Worm (Caenorhabditis elegans) whole organism, L1 larva: ENCODE measurements around the gene bus-2.
A peak's percentile ranks its signal among the peaks of the same experiment; 100 is the strongest.

ENCODE experiments used
- C04F5.9 ChIP-seq: sonication (generic microtip); optimal IDR thresholded peaks from 2 replicates; lab custom pipeline; 2016; ENCODE audit warnings: missing genetic modification characterization, missing compliant biosample characterization
- C34B4.2 ChIP-seq: sonication (generic microtip); optimal IDR thresholded peaks from 2 replicates; lab custom pipeline; 2017; ENCODE audit warnings: mild to moderate bottlenecking, missing genetic modification characterization, missing compliant biosample characterization
- F16B12.6 ChIP-seq: fragments of 150-350 bp; optimal IDR thresholded peaks from 2 replicates; lab custom pipeline; 2014; ENCODE audit warnings: missing biosample characterization, missing genetic modification characterization
- Y116A8C.19 ChIP-seq: sonication (generic microtip); optimal IDR thresholded peaks from 2 replicates; lab custom pipeline; 2016; ENCODE audit warnings: missing compliant biosample characterization, missing genetic modification characterization, borderline replicate concordance
- aha-1 ChIP-seq: fragments of 150-350 bp; optimal IDR thresholded peaks from 2 replicates; lab custom pipeline; 2014; ENCODE audit warnings: missing biosample characterization, missing genetic modification characterization
- ama-1 ChIP-seq: fragments of 150-350 bp; optimal IDR thresholded peaks from 2 replicates; lab custom pipeline; 2014
- ceh-63 ChIP-seq: fragments of 200-800 bp; sonication (Bioruptor generic); optimal IDR thresholded peaks from 2 replicates; lab custom pipeline; 2018; ENCODE audit warnings: mild to moderate bottlenecking, missing genetic modification characterization, missing compliant biosample characterization
- ceh-8 ChIP-seq: fragments of 200-800 bp; sonication (Bioruptor generic); optimal IDR thresholded peaks from 2 replicates; lab custom pipeline; 2018; ENCODE audit warnings: mild to moderate bottlenecking, missing genetic modification characterization, moderate library complexity, missing compliant biosample characterization
- ceh-82 ChIP-seq, 3 experiments: fragments of 150-350 bp in 1 of 3; sonication (generic microtip) in 2 of 3; optimal IDR thresholded peaks; 2 replicates each; lab custom pipeline; 2014 to 2017; ENCODE audit warnings: missing biosample characterization in 3 of 3, missing genetic modification characterization in 3 of 3
- ceh-90 ChIP-seq: sonication (generic microtip); optimal IDR thresholded peaks from 2 replicates; lab custom pipeline; 2016; ENCODE audit warnings: missing genetic modification characterization, missing compliant biosample characterization
- ces-1 ChIP-seq: fragments of 150-350 bp; optimal IDR thresholded peaks from 2 replicates; lab custom pipeline; 2014; ENCODE audit warnings: missing biosample characterization, missing genetic modification reagents, missing genetic modification characterization
- dsc-1 ChIP-seq: sonication (generic microtip); optimal IDR thresholded peaks from 2 replicates; lab custom pipeline; 2016; ENCODE audit warnings: mild to moderate bottlenecking, missing genetic modification characterization, missing compliant biosample characterization
- efl-1 ChIP-seq, 4 experiments: fragments of 150-350 bp; optimal IDR thresholded peaks in 3 of 4; peaks in 1 of 4; 1 replicate in 1 of 4; 2 replicates in 3 of 4; lab custom pipeline; 2014; ENCODE audit warnings: missing biosample characterization in 2 of 4, missing genetic modification characterization in 2 of 4, missing genetic modification reagents in 2 of 4
- egl-27 ChIP-seq, 2 experiments: fragments of 150-350 bp in 1 of 2; sonication (generic microtip); optimal IDR thresholded peaks; 3 replicates each; lab custom pipeline; 2017 to 2018; ENCODE audit warnings: missing biosample characterization in 2 of 2, missing genetic modification characterization in 2 of 2, missing genetic modification reagents in 2 of 2
- elt-2 ChIP-seq: sonication (generic microtip); optimal IDR thresholded peaks from 2 replicates; lab custom pipeline; 2016; ENCODE audit warnings: missing genetic modification characterization, mild to moderate bottlenecking, inconsistent platforms, missing compliant biosample characterization, missing genetic modification reagents
- elt-3 ChIP-seq, 6 experiments: fragments of 150-350 bp in 1 of 6; sonication (generic microtip); optimal IDR thresholded peaks; 2 replicates each; lab custom pipeline; 2017 to 2018; ENCODE audit warnings: missing biosample characterization in 6 of 6, missing genetic modification characterization in 6 of 6, inconsistent platforms in 1 of 6
- fkh-10 ChIP-seq: sonication (generic microtip); optimal IDR thresholded peaks from 2 replicates; lab custom pipeline; 2017; ENCODE audit warnings: missing biosample characterization, missing genetic modification reagents, missing genetic modification characterization
- hlh-17 ChIP-seq: fragments of 200-800 bp; sonication (Bioruptor generic); optimal IDR thresholded peaks from 2 replicates; lab custom pipeline; 2018; ENCODE audit warnings: missing genetic modification characterization, mild to moderate bottlenecking, missing compliant biosample characterization, moderate library complexity, borderline replicate concordance
- hpl-2 ChIP-seq: fragments of 150-350 bp; optimal IDR thresholded peaks from 2 replicates; lab custom pipeline; 2014; ENCODE audit warnings: missing biosample characterization, missing genetic modification reagents, missing genetic modification characterization
- isw-1 ChIP-seq: fragments of 200-800 bp; sonication (Bioruptor generic); IDR thresholded peaks from 2 replicates; pipeline ENCODE4 v1.3.6; 2022; ENCODE audit warnings: missing genetic modification characterization, missing compliant biosample characterization
- lin-14 ChIP-seq: fragments of 200-800 bp; sonication (Bioruptor generic); optimal IDR thresholded peaks from 2 replicates; lab custom pipeline; 2018; ENCODE audit warnings: mild to moderate bottlenecking, missing genetic modification characterization, moderate library complexity, missing compliant biosample characterization
- lin-39 ChIP-seq: fragments of 150-350 bp; optimal IDR thresholded peaks from 2 replicates; lab custom pipeline; 2014; ENCODE audit warnings: missing biosample characterization, missing genetic modification reagents, missing genetic modification characterization
- lsy-2 ChIP-seq, 2 experiments: fragments of 150-350 bp; optimal IDR thresholded peaks; 2 replicates each; lab custom pipeline; 2014; ENCODE audit warnings: missing biosample characterization in 2 of 2, missing genetic modification characterization in 2 of 2
- mab-9 ChIP-seq: fragments of 200-800 bp; sonication (Bioruptor generic); IDR thresholded peaks from 2 replicates; pipeline ENCODE4 v1.3.6; 2022; ENCODE audit warnings: missing genetic modification reagents, missing genetic modification characterization, missing compliant biosample characterization
- mdl-1 ChIP-seq, 2 experiments: fragments of 150-350 bp; optimal IDR thresholded peaks; 2 replicates each; lab custom pipeline; 2014 to 2017; ENCODE audit warnings: missing biosample characterization in 2 of 2, missing genetic modification characterization in 2 of 2, inconsistent platforms in 1 of 2
- mef-2 ChIP-seq: fragments of 150-350 bp; optimal IDR thresholded peaks from 2 replicates; lab custom pipeline; 2014; ENCODE audit warnings: missing biosample characterization, missing genetic modification characterization
- nhr-12 ChIP-seq: sonication (generic microtip); optimal IDR thresholded peaks from 2 replicates; lab custom pipeline; 2017; ENCODE audit warnings: missing biosample characterization, missing genetic modification characterization
- nhr-20 ChIP-seq: sonication (generic microtip); optimal IDR thresholded peaks from 2 replicates; lab custom pipeline; 2016; ENCODE audit warnings: mild to moderate bottlenecking, missing genetic modification characterization, missing compliant biosample characterization
- nhr-237 ChIP-seq: fragments of 150-350 bp; optimal IDR thresholded peaks from 2 replicates; lab custom pipeline; 2014; ENCODE audit warnings: missing biosample characterization, missing genetic modification characterization
- nhr-47 ChIP-seq: sonication (generic microtip); optimal IDR thresholded peaks from 2 replicates; lab custom pipeline; 2016; ENCODE audit warnings: mild to moderate bottlenecking, missing genetic modification characterization, moderate library complexity, missing compliant biosample characterization
- nhr-71 ChIP-seq: sonication (generic microtip); optimal IDR thresholded peaks from 2 replicates; lab custom pipeline; 2016; ENCODE audit warnings: mild to moderate bottlenecking, missing genetic modification characterization, moderate library complexity, missing compliant biosample characterization
- nhr-85 ChIP-seq: sonication (generic microtip); peaks from one replicate; lab custom pipeline; 2016; ENCODE audit warnings: missing genetic modification characterization, inconsistent platforms, missing compliant biosample characterization
- pag-3 ChIP-seq: sonication (generic microtip); optimal IDR thresholded peaks from 2 replicates; lab custom pipeline; 2017; ENCODE audit warnings: missing genetic modification characterization, mild to moderate bottlenecking, missing compliant biosample characterization, antibody characterized with exemption, borderline replicate concordance; ENCODE audit not compliant: insufficient read depth
- pax-3 ChIP-seq: fragments of 200-800 bp; sonication (Bioruptor generic); optimal IDR thresholded peaks from 2 replicates; lab custom pipeline; 2018; ENCODE audit warnings: mild to moderate bottlenecking, missing genetic modification characterization, moderate library complexity, missing compliant biosample characterization
- pqm-1 ChIP-seq: sonication (generic microtip); optimal IDR thresholded peaks from 3 replicates; lab custom pipeline; 2017; ENCODE audit warnings: missing biosample characterization, missing genetic modification characterization
- rnt-1 ChIP-seq: sonication (generic microtip); optimal IDR thresholded peaks from 2 replicates; lab custom pipeline; 2016; ENCODE audit warnings: mild to moderate bottlenecking, missing genetic modification characterization, moderate library complexity, missing compliant biosample characterization
- snpc-4 ChIP-seq: fragments of 150-350 bp; optimal IDR thresholded peaks from 2 replicates; lab custom pipeline; 2014; ENCODE audit warnings: missing biosample characterization, missing genetic modification characterization
- sptf-1 ChIP-seq: fragments of 150-350 bp; optimal IDR thresholded peaks from 2 replicates; lab custom pipeline; 2014; ENCODE audit warnings: missing biosample characterization, missing genetic modification characterization
- sup-37 ChIP-seq: fragments of 200-800 bp; sonication (Bioruptor generic); optimal IDR thresholded peaks from 2 replicates; lab custom pipeline; 2018; ENCODE audit warnings: mild to moderate bottlenecking, missing genetic modification characterization, missing compliant biosample characterization
- swsn-7 ChIP-seq: sonication (generic microtip); optimal IDR thresholded peaks from 2 replicates; lab custom pipeline; 2016; ENCODE audit warnings: missing genetic modification characterization, missing compliant biosample characterization
- unc-130 ChIP-seq: fragments of 150-350 bp; optimal IDR thresholded peaks from 2 replicates; lab custom pipeline; 2017; ENCODE audit warnings: missing biosample characterization, missing genetic modification characterization, inconsistent platforms
- unc-62 ChIP-seq: fragments of 150-350 bp; optimal IDR thresholded peaks from 2 replicates; lab custom pipeline; 2014; ENCODE audit warnings: missing biosample characterization, missing genetic modification reagents, missing genetic modification characterization
- unc-86 ChIP-seq: sonication (generic microtip); optimal IDR thresholded peaks from 2 replicates; lab custom pipeline; 2016; ENCODE audit warnings: missing genetic modification characterization, missing compliant biosample characterization
- vab-15 ChIP-seq: sonication (generic microtip); optimal IDR thresholded peaks from 2 replicates; lab custom pipeline; 2017; ENCODE audit warnings: missing genotype, mild to moderate bottlenecking, missing genetic modification characterization, missing compliant biosample characterization

Gene bus-2

DNA sequence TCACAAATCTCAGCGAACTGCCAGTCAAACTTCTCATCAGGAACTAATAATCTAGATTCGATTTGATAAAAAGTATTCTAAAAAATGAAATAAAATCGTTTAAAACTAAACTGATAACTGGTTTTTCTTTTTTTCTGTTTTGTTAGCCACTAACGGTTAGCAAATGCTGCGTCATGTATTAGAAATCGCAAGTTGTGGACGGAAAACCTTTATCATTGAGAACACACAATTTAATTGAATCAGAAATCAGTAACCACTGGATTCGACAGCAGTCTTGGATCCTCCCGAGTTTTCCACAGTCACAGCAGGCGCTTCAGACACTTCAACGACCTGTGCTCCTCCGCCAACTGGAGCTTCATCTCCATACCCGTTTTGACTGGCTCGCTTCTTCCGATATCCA, 23.3 kb downstream of the bus-2 start (continued):
- no peak for TF ChIP-seq sup-37 (GFP tag; lab: Kevin White, UChicago)
- peak in 1 of 6 experiments; percentile 18 for TF ChIP-seq elt-3 (tag; optimal IDR thresholded peaks at IDR 0.05; lab: Kevin White, UChicago)

ce11 chrIV:1724283-1724682, 24.6 kb downstream of the bus-2 start, which contains the start of gene epic-3:
TSS of gene epic-3 (minus strand) at chrIV:1724383.
- TF ChIP-seq F16B12.6 (tag; lab: Kevin White, UChicago) (no peak), efl-1 (optimal IDR thresholded peaks at IDR 0.05; lab: Kevin White, UChicago) (no peak), efl-1 (GFP tag; optimal IDR thresholded peaks at IDR 0.05 in 1 of 2; lab: Kevin White, UChicago) (peak in 1 of 2 experiments; percentile 85)

DNA sequence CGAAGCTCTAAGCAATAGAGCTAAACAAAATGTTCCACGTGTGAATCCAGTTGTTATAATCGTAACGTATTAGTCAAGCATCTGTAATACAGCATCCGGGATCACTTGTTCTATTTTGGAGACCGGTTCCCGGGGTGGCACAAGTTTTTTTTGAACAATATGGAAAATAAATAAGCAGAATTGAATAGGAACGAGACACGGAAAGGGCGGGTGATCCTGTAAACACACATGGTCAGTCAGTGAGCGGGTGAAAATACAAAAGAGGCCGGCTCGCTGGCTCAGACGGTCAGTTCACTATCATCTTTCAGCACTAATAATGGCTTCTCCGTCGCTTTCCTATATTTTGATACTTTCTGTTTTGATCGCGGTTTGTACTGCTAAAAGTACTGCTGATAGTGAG, 26.2 kb downstream of the bus-2 start, which contains the start of gene K08D12.8:
TSS of gene K08D12.8 (plus strand) at position 301 of the 400 bp plus-strand sequence.
- TF ChIP-seq nhr-47 (tag; lab: Kevin White, UChicago) (no peak), ceh-63 (GFP tag; lab: Kevin White, UChicago) (no peak), dsc-1 (no peak), unc-130 (tag; lab: Kevin White, UChicago) (no peak), mef-2 (tag; lab: Kevin White, UChicago) (no peak), lin-39 (tag; lab: Kevin White, UChicago) (no peak), nhr-20 (tag; lab: Kevin White, UChicago) (no peak), pax-3 (tag; lab: Kevin White, UChicago) (no peak), ceh-8 (GFP tag; lab: Kevin White, UChicago) (no peak), sptf-1 (tag; lab: Kevin White, UChicago) (no peak), vab-15 (tag; lab: Kevin White, UChicago) (no peak), unc-86 (tag; lab: Kevin White, UChicago) (no peak), hpl-2 (GFP tag; lab: Kevin White, UChicago) (no peak), ceh-82 (tag; optimal IDR thresholded peaks at IDR 0.05; lab: Kevin White, UChicago) (no peak), nhr-85 (tag; lab: Kevin White, UChicago) (no peak), elt-2 (tag; lab: Kevin White, UChicago) (no peak), swsn-7 (no peak), ama-1 (no peak)

ce11 chrIV:1727538-1728072, 27.9 kb downstream of the bus-2 start:
- TF ChIP-seq isw-1 (GFP tag; lab: Robert Waterston, UW): no peak
- TF ChIP-seq ama-1: no peak
- no peak for TF ChIP-seq aha-1 (tag; lab: Kevin White, UChicago)
- TF ChIP-seq nhr-85 (tag; lab: Kevin White, UChicago): peak; percentile 47
- no peak for TF ChIP-seq unc-62 (GFP tag; lab: Kevin White, UChicago)
- no peak for TF ChIP-seq vab-15 (tag; lab: Kevin White, UChicago)
- no peak for TF ChIP-seq hlh-17 (GFP tag; lab: Kevin White, UChicago)
- TF ChIP-seq mab-9 (GFP tag; lab: Robert Waterston, UW): no peak

DNA sequence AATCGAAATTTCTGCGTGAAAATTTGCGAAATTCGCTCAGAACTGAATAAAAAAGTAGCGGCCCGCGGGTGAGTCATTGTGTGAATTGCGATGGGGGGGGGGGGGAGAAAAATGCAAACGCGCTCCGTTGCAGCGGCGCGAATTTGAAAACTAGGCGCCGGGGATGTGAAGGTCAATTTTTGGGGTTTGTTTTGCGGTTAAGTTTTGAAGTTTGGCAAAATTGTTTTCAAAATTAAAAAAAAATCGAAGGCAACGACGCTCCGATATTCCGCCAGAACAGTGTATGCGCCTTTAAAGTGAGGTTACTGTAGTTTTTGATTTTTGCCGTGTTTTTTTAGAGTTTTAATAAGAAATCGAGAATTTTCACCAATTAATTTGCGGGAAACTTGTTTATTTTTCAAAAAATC, 38.6 kb downstream of the bus-2 start:
- TF ChIP-seq nhr-71 (tag; lab: Kevin White, UChicago) (peak; percentile 57), fkh-10 (GFP tag; lab: Kevin White, UChicago) (no peak), ces-1 (GFP tag; lab: Kevin White, UChicago) (no peak), C34B4.2 (tag; lab: Kevin White, UChicago) (no peak), nhr-237 (tag; lab: Kevin White, UChicago) (no peak), pqm-1 (tag; lab: Kevin White, UChicago) (no peak), swsn-7 (peak; percentile 44), ama-1 (no peak), snpc-4 (tag; lab: Kevin White, UChicago) (peak; percentile 16), ceh-90 (tag; lab: Kevin White, UChicago) (no peak), rnt-1 (tag; lab: Kevin White, UChicago) (no peak), Y116A8C.19 (tag; lab: Kevin White, UChicago) (no peak), C04F5.9 (no peak), lsy-2 (tag; optimal IDR thresholded peaks at IDR 0.05; lab: Kevin White, UChicago) (peak; percentile 4 to 54), mdl-1 (tag; optimal IDR thresholded peaks at IDR 0.05; lab: Kevin White, UChicago) (peak in 1 of 2 experiments; percentile 49), egl-27 (tag; optimal IDR thresholded peaks at IDR 0.05; lab: Kevin White, UChicago) (no peak), nhr-12 (no peak), vab-15 (tag; lab: Kevin White, UChicago) (peak; percentile 36), lin-14 (GFP tag; lab: Kevin White, UChicago) (no peak), mef-2 (tag; lab: Kevin White, UChicago) (no peak), pag-3 (no peak)
